Fruit fly (Drosophila melanogaster) whole organism, wandering third instar larva: ENCODE results near the gene Gpdh3.

ENCODE experiments used
- Abd-B ChIP-seq: fragments of >200 bp; optimal IDR thresholded peaks from 2 replicates; lab custom pipeline; 2017; ENCODE audit warnings: missing biosample characterization, missing genetic modification characterization
- CG32264 ChIP-seq: fragments of 200-800 bp; sonication (Bioruptor generic); optimal IDR thresholded peaks from 2 replicates; lab custom pipeline; 2016; ENCODE audit warnings: missing biosample characterization, missing genetic modification characterization
- CG9705 ChIP-seq: fragments of 200-800 bp; sonication (Bioruptor generic); optimal IDR thresholded peaks from 2 replicates; lab custom pipeline; 2018; ENCODE audit warnings: missing biosample characterization, mild to moderate bottlenecking, missing genetic modification characterization
- CrebA ChIP-seq: fragments of 200-800 bp; sonication (Bioruptor generic); optimal IDR thresholded peaks from 2 replicates; lab custom pipeline; 2016; ENCODE audit warnings: missing biosample characterization, mild to moderate bottlenecking, missing genetic modification characterization, borderline replicate concordance
- Dfd ChIP-seq: fragments of >200 bp; optimal IDR thresholded peaks from 2 replicates; lab custom pipeline; 2017; ENCODE audit warnings: missing biosample characterization, missing genetic modification characterization
- Dif ChIP-seq: fragments of 200-275, 200-300 bp; sonication (Bioruptor generic); optimal IDR thresholded peaks from 2 replicates; lab custom pipeline; 2018; ENCODE audit warnings: missing biosample characterization, missing genetic modification characterization; ENCODE audit not compliant: partially characterized antibody
- GATAd ChIP-seq: sonication (Bioruptor generic); optimal IDR thresholded peaks from 2 replicates; lab custom pipeline; 2016; ENCODE audit warnings: missing biosample characterization, missing genetic modification characterization
- HLH106 ChIP-seq: fragments of 200-800 bp; optimal IDR thresholded peaks from 3 replicates; lab custom pipeline; 2019; ENCODE audit warnings: missing biosample characterization, mild to moderate bottlenecking, missing genetic modification characterization, moderate library complexity
- Hnf4 ChIP-seq: fragments of 200-800 bp; sonication (Bioruptor generic); optimal IDR thresholded peaks from 2 replicates; lab custom pipeline; 2016; ENCODE audit warnings: missing biosample characterization, mild to moderate bottlenecking, missing genetic modification characterization
- Hr78 ChIP-seq: fragments of >200 bp; optimal IDR thresholded peaks from 2 replicates; lab custom pipeline; 2017; ENCODE audit warnings: missing biosample characterization, missing genetic modification characterization
- Hr83 ChIP-seq: fragments of 200-300 bp; sonication (Bioruptor generic); optimal IDR thresholded peaks from 2 replicates; lab custom pipeline; 2016; ENCODE audit warnings: missing biosample characterization, mild to moderate bottlenecking, missing genetic modification characterization, moderate library complexity; ENCODE audit not compliant: poor library complexity, severe bottlenecking
- Jra ChIP-seq: sonication (Bioruptor generic); optimal IDR thresholded peaks from 2 replicates; lab custom pipeline; 2016; ENCODE audit warnings: missing biosample characterization, missing genetic modification characterization
- Mio ChIP-seq: sonication (Bioruptor generic); optimal IDR thresholded peaks from 2 replicates; lab custom pipeline; 2016; ENCODE audit warnings: missing biosample characterization, missing genetic modification characterization
- Myc ChIP-seq: fragments of >200 bp; optimal IDR thresholded peaks from 2 replicates; lab custom pipeline; 2017
- N ChIP-seq: fragments of >200 bp; optimal IDR thresholded peaks from 2 replicates; lab custom pipeline; 2018; ENCODE audit warnings: missing biosample characterization, missing external identifiers, missing genetic modification characterization
- OdsH ChIP-seq: fragments of 200-800 bp; sonication (Bioruptor generic); optimal IDR thresholded peaks from 2 replicates; lab custom pipeline; 2016; ENCODE audit warnings: missing biosample characterization, mild to moderate bottlenecking, missing genetic modification characterization
- Rel ChIP-seq, 2 experiments: fragments of 200-800 bp; sonication (Bioruptor generic) in 1 of 2; optimal IDR thresholded peaks; 2 replicates in 1 of 2; 3 replicates in 1 of 2; lab custom pipeline; 2016 to 2019; ENCODE audit warnings: mild to moderate bottlenecking in 2 of 2, missing biosample characterization in 2 of 2, missing genetic modification characterization in 2 of 2, moderate library complexity in 1 of 2
- Sp1 ChIP-seq: fragments of 200-800 bp; sonication (Bioruptor generic); optimal IDR thresholded peaks from 3 replicates; lab custom pipeline; 2019; ENCODE audit warnings: missing biosample characterization, mild to moderate bottlenecking, missing genetic modification characterization, moderate library complexity
- Vsx2 ChIP-seq: fragments of 200-300, 225-300 bp; sonication (Bioruptor generic); optimal IDR thresholded peaks from 2 replicates; lab custom pipeline; 2018; ENCODE audit warnings: missing biosample characterization, missing genetic modification characterization; ENCODE audit not compliant: partially characterized antibody
- br ChIP-seq: fragments of 200-800 bp; sonication (Bioruptor generic); optimal IDR thresholded peaks from 2 replicates; lab custom pipeline; 2016; ENCODE audit warnings: missing biosample characterization, missing genetic modification characterization
- brk ChIP-seq: fragments of 200-800 bp; sonication (Bioruptor generic); optimal IDR thresholded peaks from 2 replicates; lab custom pipeline; 2016; ENCODE audit warnings: missing biosample characterization, mild to moderate bottlenecking, missing genetic modification characterization
- dl ChIP-seq, 2 experiments: fragments of 175-275, 200-275 bp in 1 of 2; fragments of 200-275 bp in 1 of 2; sonication (Bioruptor generic); optimal IDR thresholded peaks; lab custom pipeline; 2018; ENCODE audit warnings: mild to moderate bottlenecking in 2 of 2, missing biosample characterization in 2 of 2, missing genetic modification characterization in 2 of 2, moderate library complexity in 2 of 2; ENCODE audit not compliant: partially characterized antibody in 2 of 2, insufficient read depth in 1 of 2
- dmrt93B ChIP-seq: fragments of 200-800 bp; sonication (Bioruptor generic); optimal IDR thresholded peaks from 2 replicates; lab custom pipeline; 2018; ENCODE audit warnings: missing biosample characterization, mild to moderate bottlenecking, missing genetic modification characterization
- dsf ChIP-seq: sonication (Bioruptor generic); optimal IDR thresholded peaks from 2 replicates; lab custom pipeline; 2016; ENCODE audit warnings: missing biosample characterization, missing genetic modification characterization, borderline replicate concordance
- ey ChIP-seq: fragments of 200-800 bp; sonication (Bioruptor generic); optimal IDR thresholded peaks from 2 replicates; lab custom pipeline; 2016; ENCODE audit warnings: missing biosample characterization, missing genetic modification characterization
- foxo ChIP-seq, 2 experiments: fragments of 200-800 bp; sonication (Bioruptor generic); optimal IDR thresholded peaks; 2 replicates in 1 of 2; 3 replicates in 1 of 2; lab custom pipeline; 2016 to 2017; ENCODE audit warnings: missing biosample characterization in 2 of 2, missing genetic modification characterization in 2 of 2
- fru ChIP-seq: fragments of 200-800 bp; sonication (Bioruptor generic); optimal IDR thresholded peaks from 3 replicates; lab custom pipeline; 2016; ENCODE audit warnings: missing biosample characterization, mild to moderate bottlenecking, missing genetic modification characterization
- h ChIP-seq: fragments of 200-800 bp; sonication (Bioruptor generic); optimal IDR thresholded peaks from 3 replicates; lab custom pipeline; 2016; ENCODE audit warnings: missing biosample characterization, mild to moderate bottlenecking, missing genetic modification characterization
- jim ChIP-seq: fragments of 175-275, 200-325 bp; sonication (Bioruptor generic); optimal IDR thresholded peaks from 2 replicates; lab custom pipeline; 2016; ENCODE audit warnings: missing biosample characterization, mild to moderate bottlenecking, missing genetic modification characterization
- lola ChIP-seq: fragments of >200 bp; optimal IDR thresholded peaks from 2 replicates; lab custom pipeline; 2017; ENCODE audit warnings: missing biosample characterization, missing genetic modification characterization
- pan ChIP-seq: fragments of >200 bp; optimal IDR thresholded peaks from 2 replicates; lab custom pipeline; 2017
- psq ChIP-seq: fragments of 200-800 bp; sonication (Bioruptor generic); optimal IDR thresholded peaks from 3 replicates; lab custom pipeline; 2017; ENCODE audit warnings: missing biosample characterization, mild to moderate bottlenecking, missing genetic modification characterization, moderate library complexity
- rgr ChIP-seq: fragments of 200-800 bp; sonication (Bioruptor generic); optimal IDR thresholded peaks from 3 replicates; lab custom pipeline; 2016; ENCODE audit warnings: missing biosample characterization, mild to moderate bottlenecking, missing genetic modification characterization
- sage ChIP-seq: fragments of 200-800 bp; sonication (Bioruptor generic); optimal IDR thresholded peaks from 2 replicates; lab custom pipeline; 2016; ENCODE audit warnings: missing biosample characterization, mild to moderate bottlenecking, missing genetic modification characterization
- sv ChIP-seq: fragments of 200-800 bp; sonication (Bioruptor generic); optimal IDR thresholded peaks from 3 replicates; lab custom pipeline; 2016; ENCODE audit warnings: missing biosample characterization, missing genetic modification characterization
- tai ChIP-seq: sonication (Bioruptor generic); optimal IDR thresholded peaks from 2 replicates; lab custom pipeline; 2016; ENCODE audit warnings: missing biosample characterization, missing genetic modification characterization
- usp ChIP-seq: fragments of >200 bp; optimal IDR thresholded peaks from 2 replicates; lab custom pipeline; 2017; ENCODE audit warnings: missing biosample characterization, missing genetic modification characterization
- woc ChIP-seq: sonication (Bioruptor generic); optimal IDR thresholded peaks from 2 replicates; lab custom pipeline; 2016; ENCODE audit warnings: missing biosample characterization, mild to moderate bottlenecking, missing genetic modification characterization

Gpdh3 gene

dm6 chr3R:22420911-22421310 is 39.1 kb downstream of the Gpdh3 start, which contains the start of the genes Nop56 and mats:
Gene Nop56 (minus strand): TSS chr3R:22421068.
Gene mats (plus strand): TSS chr3R:22421161.
- TF ChIP-seq pan (lab: Kevin White, UChicago) (no peak), lola (no peak), HLH106 (tag; lab: Kevin White, UChicago) (no peak), CrebA (GFP tag; lab: Kevin White, UChicago) (no peak), dmrt93B (GFP tag; lab: Kevin White, UChicago) (no peak), N (GFP tag; lab: Kevin White, UChicago) (no peak), sage (peak; percentile 31), Abd-B (GFP tag; lab: Kevin White, UChicago) (no peak), Myc (lab: Kevin White, UChicago) (peak; percentile 79), rgr (GFP tag; lab: Kevin White, UChicago) (peak; percentile 55), woc (no peak), dl (GFP tag; optimal IDR thresholded peaks at IDR 0.05; lab: Kevin White, UChicago; ENCODE audit: insufficient read depth in 1 of 2, partially characterized antibody in 2 of 2) (no peak), Rel (GFP tag; optimal IDR thresholded peaks at IDR 0.05; lab: Kevin White, UChicago) (no peak), Rel (tag; optimal IDR thresholded peaks at IDR 0.05; lab: Kevin White, UChicago) (peak; percentile 42), ey (GFP tag; lab: Kevin White, UChicago) (no peak), usp (no peak), Hr78 (GFP tag; lab: Kevin White, UChicago) (no peak), Dif (GFP tag; lab: Kevin White, UChicago) (peak; percentile 15), CG32264 (GFP tag; lab: Kevin White, UChicago) (no peak), Vsx2 (GFP tag; lab: Kevin White, UChicago) (peak; percentile 55), Sp1 (peak; percentile 7), br (GFP tag; lab: Kevin White, UChicago) (peak; percentile 22), GATAd (GFP tag; lab: Kevin White, UChicago) (no peak), sv (no peak), Hr83 (GFP tag; lab: Kevin White, UChicago) (no peak), Jra (GFP tag; lab: Kevin White, UChicago) (no peak), tai (GFP tag; lab: Kevin White, UChicago) (no peak), OdsH (no peak), fru (no peak), h (peak; percentile 51), Hnf4 (GFP tag; lab: Kevin White, UChicago) (no peak), psq (GFP tag; lab: Kevin White, UChicago) (no peak), foxo (GFP tag; optimal IDR thresholded peaks at IDR 0.05; lab: Kevin White, UChicago) (no peak), brk (GFP tag; lab: Kevin White, UChicago) (no peak), Dfd (no peak), CG9705 (GFP tag; lab: Kevin White, UChicago) (no peak), dsf (no peak), jim (GFP tag; lab: Kevin White, UChicago) (no peak), Mio (GFP tag; lab: Kevin White, UChicago) (no peak)

DNA sequence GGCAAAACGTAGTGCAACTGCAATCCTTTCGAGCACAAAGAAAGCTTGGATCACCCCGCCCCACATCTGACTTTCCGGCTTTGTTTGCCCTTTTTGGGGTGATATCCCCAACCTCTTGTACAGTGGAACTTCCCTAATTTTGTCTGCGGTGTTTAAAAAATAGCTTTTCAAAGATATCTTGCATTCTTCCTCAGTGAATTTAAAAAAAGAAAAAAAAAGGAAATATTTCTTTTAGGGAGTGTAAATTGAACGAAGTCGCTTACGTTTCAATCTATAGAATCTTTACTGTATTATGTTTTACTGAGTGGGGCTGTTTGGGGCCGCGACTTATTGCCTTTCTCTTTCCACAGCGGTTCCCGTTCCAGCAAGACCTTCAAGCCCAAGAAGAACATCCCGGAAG is 39.8 kb downstream of the Gpdh3 start:
- TF ChIP-seq sage (peak; percentile 35), fru (peak; percentile 85), jim (GFP tag; lab: Kevin White, UChicago) (no peak), sv (peak; percentile 29), Mio (GFP tag; lab: Kevin White, UChicago) (no peak), woc (peak; percentile 67), ey (GFP tag; lab: Kevin White, UChicago) (peak; percentile 82), Sp1 (peak; percentile 70), foxo (GFP tag; optimal IDR thresholded peaks at IDR 0.05; lab: Kevin White, UChicago) (peak; percentile 44 to 86), br (GFP tag; lab: Kevin White, UChicago) (peak; percentile 76), rgr (GFP tag; lab: Kevin White, UChicago) (peak; percentile 83), psq (GFP tag; lab: Kevin White, UChicago) (peak; percentile 70), Rel (GFP tag; optimal IDR thresholded peaks at IDR 0.05; lab: Kevin White, UChicago) (no peak), Rel (tag; optimal IDR thresholded peaks at IDR 0.05; lab: Kevin White, UChicago) (peak; percentile 47), CG9705 (GFP tag; lab: Kevin White, UChicago) (peak; percentile 10), HLH106 (tag; lab: Kevin White, UChicago) (peak; percentile 84), lola (no peak), Hr83 (GFP tag; lab: Kevin White, UChicago) (peak; percentile 44), OdsH (peak; percentile 79), CG32264 (GFP tag; lab: Kevin White, UChicago) (peak; percentile 81), N (GFP tag; lab: Kevin White, UChicago) (no peak), h (peak; percentile 85), usp (no peak)
